Fruit fly (Drosophila melanogaster) ovary, adult (tissue): ENCODE results near the gene CG14357.

Experiments
- CG17801 ChIP-seq: fragments of 200-800 bp; optimal IDR thresholded peaks from 2 replicates; lab custom pipeline; 2019; ENCODE audit warnings: missing biosample characterization, mild to moderate bottlenecking, missing genetic modification characterization, moderate library complexity; ENCODE audit not compliant: partially characterized antibody

Gene CG14357

DNA sequence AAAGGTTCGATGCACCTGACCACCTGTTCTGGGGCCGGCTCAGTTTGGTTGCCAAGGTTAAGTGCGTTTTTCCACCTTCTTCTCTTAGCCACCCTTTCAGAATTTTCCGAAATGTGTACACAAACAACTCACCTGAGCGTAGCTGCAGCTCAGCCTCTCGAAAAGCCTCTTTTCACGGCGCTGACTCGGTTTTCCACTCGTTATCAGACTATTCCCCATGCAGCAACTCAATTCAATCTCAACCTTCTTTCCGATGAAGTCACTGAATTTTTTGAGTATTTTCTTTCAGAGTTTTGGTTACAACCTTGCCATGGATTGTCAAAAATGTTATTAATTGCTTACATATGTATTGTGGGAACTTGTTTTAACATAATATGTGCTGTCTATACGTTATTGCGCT, 4.4 kb downstream of the CG14357 start:
- TF ChIP-seq CG17801 (GFP tag; lab: Kevin White, UChicago), result no peak

DNA sequence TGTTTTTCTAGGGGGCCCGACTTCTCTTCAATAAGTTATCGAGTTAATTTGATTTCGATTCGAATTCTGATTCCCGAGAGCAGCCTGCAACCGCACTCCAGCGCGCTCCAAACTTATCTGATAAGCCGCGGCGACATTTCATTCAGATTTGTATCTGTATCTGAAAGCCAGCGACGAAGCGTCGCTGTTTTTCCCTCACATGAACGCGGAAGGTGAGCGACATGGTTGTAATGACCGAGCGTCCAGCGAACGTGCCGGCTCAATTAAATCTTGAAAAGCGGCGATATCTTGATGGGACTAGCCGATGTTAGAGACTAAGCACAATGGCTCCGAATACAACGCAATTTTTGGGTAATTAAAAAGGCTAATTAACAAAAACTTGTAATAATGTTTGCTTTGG, 8.9 kb downstream of the CG14357 start, which contains the start of gene PK1-R:
Gene PK1-R (minus strand): TSS at position 101 of the 400 bp plus-strand sequence.
- no peak for TF ChIP-seq CG17801 (GFP tag; lab: Kevin White, UChicago)

DNA sequence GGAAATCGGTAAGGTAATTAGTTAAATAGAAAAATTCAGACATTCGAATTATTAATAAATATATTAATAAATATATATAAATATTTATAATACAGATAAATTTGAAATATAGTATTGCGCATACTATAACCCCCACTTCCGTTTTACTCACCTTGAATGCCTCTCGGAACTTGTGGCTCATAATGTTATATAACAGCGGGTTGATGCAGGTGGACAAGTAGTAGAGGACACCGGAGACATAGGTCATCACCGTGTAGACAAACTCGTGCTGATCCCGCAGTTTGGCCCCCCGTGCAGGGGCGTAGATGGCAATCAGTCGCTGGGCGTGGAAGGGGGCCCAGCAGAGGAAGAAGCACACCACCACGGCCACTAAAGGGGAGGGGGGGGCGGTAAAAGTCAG, 11.0 kb downstream of the CG14357 start:
- no peak for TF ChIP-seq CG17801 (GFP tag; lab: Kevin White, UChicago)

DNA sequence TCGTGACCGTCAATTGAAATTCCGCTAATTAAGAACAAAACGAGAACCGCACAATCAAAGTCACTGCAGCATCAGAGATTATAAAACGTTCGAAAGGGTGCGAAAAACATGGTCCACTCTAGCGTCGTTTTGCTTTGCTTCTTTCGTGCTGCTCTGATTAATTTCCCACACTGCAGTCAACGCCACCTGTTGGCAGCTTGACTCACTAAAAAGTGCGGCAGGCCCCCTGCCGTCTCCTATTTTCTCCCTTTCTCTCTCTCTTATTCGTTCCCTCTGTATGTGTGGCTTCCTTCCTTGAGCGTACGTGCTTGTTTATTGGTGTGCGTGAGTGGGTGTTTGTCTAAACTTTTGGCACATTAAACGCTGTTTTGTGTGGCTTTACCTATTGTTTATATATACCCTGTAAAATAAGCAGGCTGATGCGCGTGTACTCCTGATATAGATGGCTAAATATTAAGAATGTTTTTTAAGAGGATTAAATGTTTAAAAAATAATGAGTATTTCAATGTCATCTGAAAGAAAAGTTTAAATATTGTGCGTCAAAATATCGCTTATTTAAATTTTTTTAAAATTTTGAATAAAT, 13.3 kb downstream of the CG14357 start:
- TF ChIP-seq CG17801 (GFP tag; lab: Kevin White, UChicago), result no peak

DNA sequence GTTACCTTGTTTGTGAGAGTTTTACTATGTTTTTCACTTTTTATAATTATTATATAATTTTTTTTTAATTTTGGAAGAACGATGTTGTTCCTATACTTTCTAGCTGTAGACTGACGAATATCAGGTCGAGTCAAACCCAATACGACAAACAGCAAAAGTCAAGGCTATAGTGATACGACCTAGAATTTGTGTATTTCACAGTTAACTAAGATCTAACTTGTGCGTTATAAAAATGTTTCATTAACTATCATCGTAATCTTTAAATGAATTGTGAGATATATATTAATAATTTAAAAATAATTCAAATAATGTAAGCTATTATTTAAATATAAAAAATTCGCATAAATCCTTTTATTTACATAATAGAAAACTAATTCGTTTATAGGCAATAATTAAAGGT, 14.0 kb downstream of the CG14357 start, which contains the start of gene CG9920:
Gene CG9920 (minus strand): TSS at position 101 of the 400 bp plus-strand sequence.
- no peak for TF ChIP-seq CG17801 (GFP tag; lab: Kevin White, UChicago)

DNA sequence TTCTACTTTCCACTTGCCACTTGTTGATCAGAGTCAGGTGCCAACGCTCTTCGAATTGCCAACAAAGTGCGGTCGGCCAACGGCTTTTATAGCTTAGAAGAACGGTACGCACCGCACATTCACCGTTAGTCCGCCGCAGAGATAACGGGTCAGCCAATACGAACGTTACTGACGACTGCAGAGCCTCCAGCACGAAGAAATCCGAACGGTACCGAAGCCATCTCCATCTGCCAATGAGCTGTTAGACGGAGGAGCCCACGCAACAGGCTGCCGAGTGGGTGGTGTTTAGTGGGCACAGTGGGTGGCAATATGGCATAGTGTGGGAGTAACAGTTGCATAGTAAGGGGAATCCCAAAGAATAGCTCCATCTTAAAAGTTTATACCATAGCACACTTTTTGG, 15.2 kb downstream of the CG14357 start, which contains the start of gene CCHa1:
Gene CCHa1 (minus strand): TSS at position 44 of the 400 bp plus-strand sequence.
- TF ChIP-seq CG17801 (GFP tag; lab: Kevin White, UChicago), result no peak

DNA sequence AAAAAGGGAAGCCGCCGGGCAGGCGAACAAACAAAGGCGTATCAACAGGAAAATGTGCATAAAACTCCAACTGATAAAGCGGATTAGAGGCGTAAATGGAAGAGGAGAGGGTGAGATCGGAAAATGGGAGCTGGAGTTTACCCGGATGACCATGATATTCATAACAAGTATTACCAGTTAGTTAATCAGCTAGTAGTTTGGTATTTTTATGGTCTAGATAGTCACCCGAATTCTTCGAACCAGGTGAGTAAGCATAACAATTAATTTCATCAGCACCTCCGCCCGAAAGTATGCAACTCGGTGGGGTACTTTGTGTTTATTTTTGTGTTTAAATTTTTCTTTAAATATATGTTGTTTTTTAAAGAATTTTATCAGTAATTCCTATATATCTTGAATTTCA, 16.1 kb downstream of the CG14357 start:
- TF ChIP-seq CG17801 (GFP tag; lab: Kevin White, UChicago), result no peak

DNA sequence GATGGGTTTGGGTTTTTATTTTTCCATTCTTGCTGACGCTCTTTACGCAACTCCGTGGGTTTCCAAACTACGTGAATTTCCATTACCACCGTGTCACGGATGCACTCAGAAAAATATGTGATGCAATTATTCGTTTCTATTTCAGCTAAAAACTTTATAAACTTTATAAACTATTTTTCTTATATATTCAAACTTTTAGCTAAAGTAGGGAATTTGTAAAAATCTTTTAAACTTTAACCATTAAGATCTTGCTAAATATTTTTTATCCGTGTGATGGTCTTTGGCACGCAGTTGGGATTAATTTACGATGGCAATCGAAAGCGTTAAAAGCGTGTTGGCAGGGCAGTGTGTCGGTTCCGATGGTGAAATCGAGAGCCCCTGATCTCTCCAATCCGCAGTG, 16.5 kb downstream of the CG14357 start:
- no peak for TF ChIP-seq CG17801 (GFP tag; lab: Kevin White, UChicago)

DNA sequence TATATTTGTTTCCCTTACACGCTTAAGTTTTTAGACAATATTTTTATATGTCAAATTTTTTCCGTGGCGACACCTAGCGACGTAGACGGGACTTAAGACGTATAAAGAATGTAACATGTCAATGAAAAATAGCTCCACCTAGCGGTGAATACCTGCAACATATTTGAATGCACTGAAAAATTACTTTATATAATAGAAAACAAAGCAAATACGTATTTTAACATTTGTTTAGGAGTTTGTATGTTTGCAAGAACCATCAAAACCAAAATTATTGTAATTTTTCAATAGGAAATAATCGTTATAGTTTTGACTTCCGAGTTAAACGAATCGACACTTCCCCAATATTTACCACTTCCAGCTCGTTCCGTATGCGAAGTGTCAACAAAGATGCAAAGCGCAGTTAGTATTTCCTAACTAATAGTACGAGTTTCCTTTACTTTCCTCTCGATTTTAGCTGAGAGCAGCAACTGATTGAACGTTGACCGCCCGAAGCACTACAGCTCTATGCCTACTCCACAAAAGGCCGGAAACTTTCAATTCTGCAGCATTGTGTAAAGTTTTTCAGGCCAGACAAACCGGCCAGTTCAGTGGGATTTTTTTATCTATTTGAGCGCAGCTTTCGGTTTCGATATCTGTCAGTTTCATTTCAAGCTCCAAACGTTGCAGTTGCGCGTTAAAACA, 22.9 kb downstream of the CG14357 start, which contains the start of gene Npc2b:
Gene Npc2b (plus strand): TSS at position 631 of the 681 bp plus-strand sequence.
- peak; percentile 13 for TF ChIP-seq CG17801 (GFP tag; lab: Kevin White, UChicago)

DNA sequence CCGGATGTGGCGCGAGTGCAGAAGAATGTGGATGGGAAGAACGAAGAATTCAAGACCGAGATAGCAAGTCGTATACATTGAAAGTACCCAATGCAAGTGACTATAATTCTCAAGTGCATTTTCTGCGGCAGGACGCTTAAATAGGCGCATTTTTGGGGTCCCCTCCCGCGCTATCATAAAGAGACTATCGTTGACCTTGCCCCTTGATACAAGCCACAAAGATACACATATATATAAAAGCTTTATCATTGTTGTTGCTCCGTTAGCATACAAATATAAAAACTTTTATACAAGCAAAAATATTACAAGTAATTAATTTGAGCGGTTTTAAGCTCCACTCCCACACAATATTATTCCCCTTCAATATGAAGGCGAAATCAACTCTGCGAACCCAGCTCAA, 23.8 kb downstream of the CG14357 start:
- TF ChIP-seq CG17801 (GFP tag; lab: Kevin White, UChicago), result no peak

DNA sequence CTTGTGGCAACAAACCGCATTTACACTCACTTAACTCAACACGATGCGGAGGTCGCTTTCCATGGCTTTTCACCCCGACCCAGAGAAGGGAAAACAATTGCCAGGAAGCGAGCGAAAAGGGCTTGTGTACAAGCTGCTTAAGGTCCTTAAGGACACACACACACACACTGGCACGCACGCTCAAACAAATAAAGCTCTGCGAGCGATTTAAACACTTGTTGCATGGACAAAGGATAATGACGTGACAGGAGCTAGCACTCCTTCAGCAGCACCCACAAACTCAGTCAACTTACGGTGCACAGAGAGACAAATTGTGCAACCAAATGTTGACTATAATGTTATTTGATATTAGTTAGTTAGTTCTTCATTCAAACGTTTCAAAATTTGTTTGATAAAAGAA, 26.4 kb downstream of the CG14357 start:
- no peak for TF ChIP-seq CG17801 (GFP tag; lab: Kevin White, UChicago)

DNA sequence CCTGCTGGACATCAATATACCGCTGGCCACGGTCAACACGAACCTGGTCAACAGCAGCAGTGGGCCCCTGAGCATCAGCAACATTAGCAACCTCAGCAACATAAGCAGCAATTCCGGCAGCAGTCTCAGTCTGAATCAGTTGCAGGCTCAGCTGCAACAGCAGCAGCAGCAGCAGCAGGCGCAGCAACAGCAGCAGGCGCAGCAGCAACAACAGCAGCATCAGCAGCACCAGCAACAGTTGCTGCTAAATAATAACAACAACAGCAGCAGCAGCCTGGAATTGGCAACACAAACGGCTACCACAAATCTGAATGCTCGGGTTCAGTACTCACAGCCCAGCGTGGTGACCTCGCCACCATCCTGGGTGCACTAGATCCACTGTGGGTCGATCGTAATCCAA, 30.4 kb downstream of the CG14357 start:
- TF ChIP-seq CG17801 (GFP tag; lab: Kevin White, UChicago), result no peak

DNA sequence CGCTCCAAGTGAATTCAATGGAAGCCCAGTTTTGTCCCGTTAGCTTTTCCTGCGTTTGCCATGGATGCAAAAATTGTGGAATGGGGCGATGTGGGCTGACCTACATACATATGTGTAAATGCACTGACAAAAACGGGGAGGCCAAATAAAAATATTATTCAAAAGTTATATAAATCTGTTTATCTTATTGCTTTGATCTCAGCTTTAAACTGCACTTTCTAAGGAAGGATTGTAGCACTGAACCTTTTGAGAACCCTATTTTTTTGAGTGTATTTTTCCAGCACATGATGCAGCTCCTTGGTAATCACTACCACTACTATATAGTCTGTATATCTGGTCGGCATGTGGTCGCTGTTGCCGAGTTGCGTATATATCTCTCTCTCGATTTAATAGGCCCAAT, 34.9 kb downstream of the CG14357 start:
- TF ChIP-seq CG17801 (GFP tag; lab: Kevin White, UChicago), result no peak

DNA sequence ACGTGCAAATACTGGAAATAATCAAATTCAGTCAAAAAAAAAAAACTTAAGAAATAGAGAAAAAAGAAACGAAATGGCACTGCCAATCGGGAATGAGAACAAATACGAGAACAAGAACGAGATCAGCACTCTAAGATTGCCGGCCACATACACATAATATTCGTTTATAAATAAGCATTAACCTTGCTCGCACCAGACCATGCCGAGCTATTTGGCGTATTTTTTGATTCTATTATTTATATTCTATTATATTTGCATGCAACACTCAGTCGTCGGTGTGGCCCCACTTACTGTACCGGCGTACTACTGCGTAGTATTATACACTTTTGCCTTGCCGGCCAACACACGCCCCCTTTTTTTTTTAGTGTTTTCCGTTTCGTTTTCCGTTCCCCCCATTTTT, 41.3 kb downstream of the CG14357 start:
- TF ChIP-seq CG17801 (GFP tag; lab: Kevin White, UChicago), result no peak

DNA sequence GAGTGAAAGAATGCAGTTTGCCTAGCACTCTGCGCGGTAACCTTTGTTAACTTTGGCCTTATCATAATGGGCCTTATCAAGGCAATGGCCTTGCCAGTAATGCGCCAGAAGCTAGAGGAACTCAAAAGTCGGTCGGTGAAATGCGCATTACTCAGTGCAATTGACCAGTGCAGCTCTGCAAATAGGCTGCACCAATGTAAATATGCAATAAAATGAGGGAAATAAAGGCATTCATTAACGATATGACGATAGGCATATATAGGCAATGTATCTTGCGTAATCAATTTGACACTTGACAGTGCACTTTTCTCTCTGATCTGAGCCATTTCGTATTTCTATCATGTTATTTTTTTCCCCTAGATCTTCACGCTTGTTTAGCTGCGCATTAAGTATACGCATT, 41.9 kb downstream of the CG14357 start:
- TF ChIP-seq CG17801 (GFP tag; lab: Kevin White, UChicago), result no peak
